Worm (Caenorhabditis elegans) whole organism, L1 larva: ENCODE measurements around the gene smc-6.

Experiments
- C04F5.9 ChIP-seq: sonication (generic microtip); optimal IDR thresholded peaks from 2 replicates; lab custom pipeline; 2016; ENCODE audit warnings: missing genetic modification characterization, missing compliant biosample characterization
- C16A3.4 ChIP-seq: fragments of 150-350 bp; optimal IDR thresholded peaks from 2 replicates; lab custom pipeline; 2014; ENCODE audit warnings: missing biosample characterization, missing genetic modification characterization
- ceh-63 ChIP-seq: fragments of 200-800 bp; sonication (Bioruptor generic); optimal IDR thresholded peaks from 2 replicates; lab custom pipeline; 2018; ENCODE audit warnings: mild to moderate bottlenecking, missing genetic modification characterization, missing compliant biosample characterization
- ceh-8 ChIP-seq: fragments of 200-800 bp; sonication (Bioruptor generic); optimal IDR thresholded peaks from 2 replicates; lab custom pipeline; 2018; ENCODE audit warnings: mild to moderate bottlenecking, missing genetic modification characterization, moderate library complexity, missing compliant biosample characterization
- ceh-82 ChIP-seq, 3 experiments: fragments of 150-350 bp in 1 of 3; sonication (generic microtip) in 2 of 3; optimal IDR thresholded peaks; 2 replicates each; lab custom pipeline; 2014 to 2017; ENCODE audit warnings: missing biosample characterization in 3 of 3, missing genetic modification characterization in 3 of 3
- ceh-88 ChIP-seq: fragments of 200-800 bp; sonication (Bioruptor generic); IDR thresholded peaks from 2 replicates; pipeline ENCODE4 v1.3.6; 2022; ENCODE audit warnings: missing genetic modification characterization, missing compliant biosample characterization
- ces-1 ChIP-seq: fragments of 150-350 bp; optimal IDR thresholded peaks from 2 replicates; lab custom pipeline; 2014; ENCODE audit warnings: missing biosample characterization, missing genetic modification reagents, missing genetic modification characterization
- dsc-1 ChIP-seq: sonication (generic microtip); optimal IDR thresholded peaks from 2 replicates; lab custom pipeline; 2016; ENCODE audit warnings: mild to moderate bottlenecking, missing genetic modification characterization, missing compliant biosample characterization
- efl-1 ChIP-seq, 4 experiments: fragments of 150-350 bp; optimal IDR thresholded peaks in 3 of 4; peaks in 1 of 4; 1 replicate in 1 of 4; 2 replicates in 3 of 4; lab custom pipeline; 2014; ENCODE audit warnings: missing biosample characterization in 2 of 4, missing genetic modification characterization in 2 of 4, missing genetic modification reagents in 2 of 4
- efl-3 ChIP-seq: fragments of 200-800 bp; sonication (Bioruptor generic); optimal IDR thresholded peaks from 2 replicates; lab custom pipeline; 2018; ENCODE audit warnings: mild to moderate bottlenecking, missing genetic modification characterization, missing compliant biosample characterization
- elt-2 ChIP-seq: sonication (generic microtip); optimal IDR thresholded peaks from 2 replicates; lab custom pipeline; 2016; ENCODE audit warnings: missing genetic modification characterization, mild to moderate bottlenecking, inconsistent platforms, missing compliant biosample characterization, missing genetic modification reagents
- elt-3 ChIP-seq, 6 experiments: fragments of 150-350 bp in 1 of 6; sonication (generic microtip); optimal IDR thresholded peaks; 2 replicates each; lab custom pipeline; 2017 to 2018; ENCODE audit warnings: missing biosample characterization in 6 of 6, missing genetic modification characterization in 6 of 6, inconsistent platforms in 1 of 6
- fkh-10 ChIP-seq: sonication (generic microtip); optimal IDR thresholded peaks from 2 replicates; lab custom pipeline; 2017; ENCODE audit warnings: missing biosample characterization, missing genetic modification reagents, missing genetic modification characterization
- fkh-8 ChIP-seq: sonication (generic microtip); optimal IDR thresholded peaks from 2 replicates; lab custom pipeline; 2016; ENCODE audit warnings: mild to moderate bottlenecking, missing genetic modification characterization, missing compliant biosample characterization
- fos-1 ChIP-seq: fragments of 150-350 bp; optimal IDR thresholded peaks from 2 replicates; lab custom pipeline; 2014; ENCODE audit warnings: missing biosample characterization, missing genetic modification characterization
- grh-1 ChIP-seq: fragments of 200-800 bp; sonication (Bioruptor generic); IDR thresholded peaks from 2 replicates; pipeline ENCODE4 v1.3.6; 2022; ENCODE audit warnings: missing genetic modification reagents, missing genetic modification characterization, missing compliant biosample characterization
- hlh-4 ChIP-seq: sonication (generic microtip); optimal IDR thresholded peaks from 2 replicates; lab custom pipeline; 2016; ENCODE audit warnings: mild to moderate bottlenecking, missing genetic modification characterization, missing compliant biosample characterization
- jun-1 ChIP-seq: fragments of 150-350 bp; optimal IDR thresholded peaks from 2 replicates; lab custom pipeline; 2014; ENCODE audit warnings: missing biosample characterization, missing genetic modification reagents, missing genetic modification characterization
- lin-13 ChIP-seq: fragments of 150-350 bp; optimal IDR thresholded peaks from 2 replicates; lab custom pipeline; 2014; ENCODE audit warnings: missing biosample characterization, missing genetic modification reagents, missing genetic modification characterization
- lin-14 ChIP-seq: fragments of 200-800 bp; sonication (Bioruptor generic); optimal IDR thresholded peaks from 2 replicates; lab custom pipeline; 2018; ENCODE audit warnings: mild to moderate bottlenecking, missing genetic modification characterization, moderate library complexity, missing compliant biosample characterization
- lin-15B ChIP-seq: fragments of 150-350 bp; sonication (generic microtip); optimal IDR thresholded peaks from 3 replicates; lab custom pipeline; 2014; ENCODE audit warnings: missing biosample characterization, missing genetic modification characterization
- lir-3 ChIP-seq: sonication (generic microtip); optimal IDR thresholded peaks from 2 replicates; lab custom pipeline; 2016; ENCODE audit warnings: mild to moderate bottlenecking, missing genetic modification characterization, moderate library complexity, missing compliant biosample characterization; ENCODE audit not compliant: poor library complexity
- mab-9 ChIP-seq: fragments of 200-800 bp; sonication (Bioruptor generic); IDR thresholded peaks from 2 replicates; pipeline ENCODE4 v1.3.6; 2022; ENCODE audit warnings: missing genetic modification reagents, missing genetic modification characterization, missing compliant biosample characterization
- mdl-1 ChIP-seq, 2 experiments: fragments of 150-350 bp; optimal IDR thresholded peaks; 2 replicates each; lab custom pipeline; 2014 to 2017; ENCODE audit warnings: missing biosample characterization in 2 of 2, missing genetic modification characterization in 2 of 2, inconsistent platforms in 1 of 2
- nhr-11 ChIP-seq: fragments of 150-350 bp; optimal IDR thresholded peaks from 2 replicates; lab custom pipeline; 2014; ENCODE audit warnings: missing biosample characterization, missing genetic modification characterization
- nhr-237 ChIP-seq: fragments of 150-350 bp; optimal IDR thresholded peaks from 2 replicates; lab custom pipeline; 2014; ENCODE audit warnings: missing biosample characterization, missing genetic modification characterization
- nhr-47 ChIP-seq: sonication (generic microtip); optimal IDR thresholded peaks from 2 replicates; lab custom pipeline; 2016; ENCODE audit warnings: mild to moderate bottlenecking, missing genetic modification characterization, moderate library complexity, missing compliant biosample characterization
- nhr-71 ChIP-seq: sonication (generic microtip); optimal IDR thresholded peaks from 2 replicates; lab custom pipeline; 2016; ENCODE audit warnings: mild to moderate bottlenecking, missing genetic modification characterization, moderate library complexity, missing compliant biosample characterization
- nhr-77 ChIP-seq: fragments of 150-350 bp; optimal IDR thresholded peaks from 2 replicates; lab custom pipeline; 2014; ENCODE audit warnings: missing biosample characterization, missing genetic modification characterization
- nhr-85 ChIP-seq: sonication (generic microtip); peaks from one replicate; lab custom pipeline; 2016; ENCODE audit warnings: missing genetic modification characterization, inconsistent platforms, missing compliant biosample characterization
- nhr-90 ChIP-seq: sonication (generic microtip); optimal IDR thresholded peaks from 2 replicates; lab custom pipeline; 2016; ENCODE audit warnings: mild to moderate bottlenecking, missing genetic modification characterization, missing compliant biosample characterization; ENCODE audit not compliant: poor library complexity
- pax-3 ChIP-seq: fragments of 200-800 bp; sonication (Bioruptor generic); optimal IDR thresholded peaks from 2 replicates; lab custom pipeline; 2018; ENCODE audit warnings: mild to moderate bottlenecking, missing genetic modification characterization, moderate library complexity, missing compliant biosample characterization
- rnt-1 ChIP-seq: sonication (generic microtip); optimal IDR thresholded peaks from 2 replicates; lab custom pipeline; 2016; ENCODE audit warnings: mild to moderate bottlenecking, missing genetic modification characterization, moderate library complexity, missing compliant biosample characterization
- skn-1 ChIP-seq: fragments of 150-350 bp; optimal IDR thresholded peaks from 2 replicates; lab custom pipeline; 2014; ENCODE audit warnings: missing biosample characterization, missing genetic modification characterization
- snpc-4 ChIP-seq: fragments of 150-350 bp; optimal IDR thresholded peaks from 2 replicates; lab custom pipeline; 2014; ENCODE audit warnings: missing biosample characterization, missing genetic modification characterization
- snu-23 ChIP-seq: sonication (generic microtip); optimal IDR thresholded peaks from 2 replicates; lab custom pipeline; 2016; ENCODE audit warnings: missing genetic modification characterization, missing compliant biosample characterization
- sox-4 ChIP-seq: sonication (generic microtip); optimal IDR thresholded peaks from 2 replicates; lab custom pipeline; 2016; ENCODE audit warnings: missing genetic modification characterization, missing compliant biosample characterization
- swsn-7 ChIP-seq: sonication (generic microtip); optimal IDR thresholded peaks from 2 replicates; lab custom pipeline; 2016; ENCODE audit warnings: missing genetic modification characterization, missing compliant biosample characterization
- unc-130 ChIP-seq: fragments of 150-350 bp; optimal IDR thresholded peaks from 2 replicates; lab custom pipeline; 2017; ENCODE audit warnings: missing biosample characterization, missing genetic modification characterization, inconsistent platforms
- unc-86 ChIP-seq: sonication (generic microtip); optimal IDR thresholded peaks from 2 replicates; lab custom pipeline; 2016; ENCODE audit warnings: missing genetic modification characterization, missing compliant biosample characterization
- unc-98 ChIP-seq: fragments of 200-800 bp; sonication (Bioruptor generic); IDR thresholded peaks from 2 replicates; pipeline ENCODE4 v1.3.6; 2022; ENCODE audit warnings: missing genetic modification characterization, missing compliant biosample characterization
- vab-15 ChIP-seq: sonication (generic microtip); optimal IDR thresholded peaks from 2 replicates; lab custom pipeline; 2017; ENCODE audit warnings: missing genotype, mild to moderate bottlenecking, missing genetic modification characterization, missing compliant biosample characterization
- xbp-1 ChIP-seq: sonication (generic microtip); optimal IDR thresholded peaks from 2 replicates; lab custom pipeline; 2016; ENCODE audit warnings: missing genetic modification characterization, missing compliant biosample characterization
- zip-4 ChIP-seq: fragments of 200-800 bp; sonication (Bioruptor generic); optimal IDR thresholded peaks from 2 replicates; lab custom pipeline; 2018; ENCODE audit warnings: mild to moderate bottlenecking, missing genetic modification characterization, moderate library complexity, missing compliant biosample characterization
- ztf-11 ChIP-seq, 2 experiments: sonication (generic microtip); optimal IDR thresholded peaks; 2 replicates each; lab custom pipeline; 2016 to 2017; ENCODE audit warnings: missing genetic modification characterization in 2 of 2, missing biosample characterization in 1 of 2, missing compliant biosample characterization in 1 of 2

smc-6 gene

DNA sequence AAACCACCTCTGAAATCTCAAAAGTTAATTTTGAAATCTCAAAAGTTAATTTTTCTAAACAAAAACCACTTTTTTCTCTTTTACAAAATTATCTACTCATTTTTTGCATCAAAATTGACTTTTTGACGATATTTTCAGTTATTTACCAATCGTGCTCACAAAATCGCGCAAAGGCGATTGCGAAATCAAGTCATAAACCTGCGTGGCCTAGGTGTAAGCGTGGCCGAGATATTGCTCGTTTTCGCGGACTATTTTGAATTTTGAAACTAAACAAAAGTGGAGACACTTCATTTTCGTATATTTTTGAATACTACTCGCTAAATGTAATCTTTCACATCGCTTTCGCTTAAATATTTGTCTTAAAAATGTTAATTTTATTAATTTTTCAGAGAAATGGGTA is at the start of gene smc-6 (continued):
- no peak for TF ChIP-seq snpc-4
- no peak for TF ChIP-seq swsn-7 (tag; lab: Kevin White, UChicago)

- TF ChIP-seq sox-4: no peak
- no peak for TF ChIP-seq C04F5.9 (tag; lab: Kevin White, UChicago)
- TF ChIP-seq efl-3: no peak
- TF ChIP-seq nhr-77 (tag; lab: Kevin White, UChicago): no peak
- TF ChIP-seq ztf-11 (tag; optimal IDR thresholded peaks at IDR 0.05; lab: Kevin White, UChicago): no peak
- TF ChIP-seq vab-15: no peak
- no peak for TF ChIP-seq fkh-8 (tag; lab: Kevin White, UChicago)
- no peak for TF ChIP-seq ces-1 (GFP tag; lab: Kevin White, UChicago)
- TF ChIP-seq rnt-1 (tag; lab: Kevin White, UChicago): no peak
- TF ChIP-seq snu-23 (GFP tag; lab: Kevin White, UChicago): no peak
- TF ChIP-seq unc-98: no peak
- no peak for TF ChIP-seq C16A3.4 (tag; lab: Kevin White, UChicago)
- TF ChIP-seq fkh-10: no peak
Observed at ce11 chrII:11533716-11534115, 44.8 kb upstream of the smc-6 start, which contains the start of gene mdt-8. Gene mdt-8 (minus strand): TSS chrII:11533816.

DNA sequence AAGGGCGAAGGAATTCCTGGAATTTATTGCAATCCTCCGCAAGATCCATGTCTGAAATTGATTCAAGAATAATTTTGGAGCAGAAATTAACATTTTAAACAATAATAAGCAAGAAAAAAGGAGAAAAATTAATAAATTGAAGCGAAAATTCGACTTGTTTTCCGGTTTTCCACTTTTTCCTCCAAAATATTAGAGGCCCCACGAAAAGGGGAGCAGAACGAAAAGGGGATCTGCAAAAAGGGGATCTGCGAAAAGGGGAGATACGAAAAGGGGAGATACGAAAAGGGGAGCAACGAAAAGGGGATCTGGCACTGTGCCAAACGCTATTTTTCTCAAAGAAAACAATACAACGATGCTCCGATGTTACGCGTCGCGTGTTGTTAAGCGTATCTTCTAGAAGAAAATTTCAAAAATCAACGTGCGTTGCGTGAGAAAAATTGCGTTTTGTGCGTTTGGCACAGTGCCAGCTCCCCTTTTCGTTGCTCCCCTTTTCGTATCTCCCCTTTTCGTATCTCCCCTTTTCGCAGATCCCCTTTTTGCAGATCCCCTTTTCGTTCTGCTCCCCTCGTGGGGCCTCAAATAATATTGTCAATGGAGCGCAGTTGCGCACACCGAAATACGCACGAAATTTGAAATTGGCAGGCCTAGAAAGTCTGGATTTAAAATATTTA is 44.0 kb upstream of the smc-6 start, which contains the start of gene Y62F5A.12:
Gene Y62F5A.12, minus strand, starts transcription at position 51 of the 671 bp plus-strand sequence.
- TF ChIP-seq nhr-47 (tag; lab: Kevin White, UChicago): peak; percentile 92
- peak; percentile 57 for TF ChIP-seq ceh-8 (GFP tag; lab: Kevin White, UChicago)
- peak; percentile 76 for TF ChIP-seq vab-15
- peak; percentile 89 for TF ChIP-seq pax-3 (tag; lab: Kevin White, UChicago)
- TF ChIP-seq swsn-7 (tag; lab: Kevin White, UChicago): peak; percentile 80
- peak; percentile 84 for TF ChIP-seq unc-86 (tag; lab: Kevin White, UChicago)
- peak; percentile 61 for TF ChIP-seq unc-130 (tag; lab: Kevin White, UChicago)
- peak; percentile 59 for TF ChIP-seq lin-13 (GFP tag; lab: Kevin White, UChicago)
- peak; percentile 72 for TF ChIP-seq nhr-77 (tag; lab: Kevin White, UChicago)
- peak; percentile 74 for TF ChIP-seq nhr-85 (tag; lab: Kevin White, UChicago)
- TF ChIP-seq skn-1 (tag; lab: Kevin White, UChicago): peak; percentile 42
- TF ChIP-seq jun-1 (tag; lab: Kevin White, UChicago): peak; percentile 66
- peak; percentile 58 for TF ChIP-seq grh-1 (GFP tag; lab: Robert Waterston, UW)
- TF ChIP-seq mab-9 (GFP tag; lab: Robert Waterston, UW): peak; percentile 87
- TF ChIP-seq nhr-237 (tag; lab: Kevin White, UChicago): peak; percentile 34
- peak; percentile 71 for TF ChIP-seq C16A3.4 (tag; lab: Kevin White, UChicago)
- TF ChIP-seq efl-1 (optimal IDR thresholded peaks at IDR 0.05; lab: Kevin White, UChicago): peak; percentile 82 to 90
- peak; percentile 87 to 99 for TF ChIP-seq efl-1 (GFP tag; optimal IDR thresholded peaks at IDR 0.05 in 1 of 2; lab: Kevin White, UChicago)
- TF ChIP-seq nhr-11 (tag; lab: Kevin White, UChicago): peak; percentile 11
- TF ChIP-seq snpc-4: peak; percentile 6
- TF ChIP-seq elt-2: peak; percentile 42
- TF ChIP-seq ceh-63 (GFP tag; lab: Kevin White, UChicago): peak; percentile 86
- TF ChIP-seq dsc-1: peak; percentile 83
- TF ChIP-seq nhr-71: peak; percentile 92
- peak; percentile 11 for TF ChIP-seq zip-4 (GFP tag; lab: Kevin White, UChicago)
- TF ChIP-seq lin-14 (GFP tag; lab: Kevin White, UChicago): peak; percentile 84
- TF ChIP-seq ceh-82 (tag; optimal IDR thresholded peaks at IDR 0.05; lab: Kevin White, UChicago): peak; percentile 76 to 92 (median 80)
- TF ChIP-seq hlh-4: peak; percentile 20
- peak; percentile 10 for TF ChIP-seq efl-3
- peak; percentile 86 for TF ChIP-seq xbp-1 (tag; lab: Kevin White, UChicago)
- TF ChIP-seq lir-3 (tag; lab: Kevin White, UChicago): peak; percentile 91
- peak in 1 of 2 experiments; percentile 71 for TF ChIP-seq mdl-1 (tag; optimal IDR thresholded peaks at IDR 0.05; lab: Kevin White, UChicago)
- peak; percentile 89 for TF ChIP-seq snu-23 (GFP tag; lab: Kevin White, UChicago)
- peak; percentile 31 for TF ChIP-seq fos-1 (tag; lab: Kevin White, UChicago)
- peak; percentile 94 for TF ChIP-seq unc-98
- peak; percentile 86 for TF ChIP-seq nhr-90 (tag; lab: Kevin White, UChicago)
- TF ChIP-seq ceh-88 (GFP tag; lab: Robert Waterston, UW): peak; percentile 90
- TF ChIP-seq fkh-10: peak; percentile 81
- TF ChIP-seq fkh-8 (tag; lab: Kevin White, UChicago): peak; percentile 90
- peak; percentile 82 for TF ChIP-seq lin-15B (tag; lab: Kevin White, UChicago)
- TF ChIP-seq elt-3 (tag; optimal IDR thresholded peaks at IDR 0.05; lab: Kevin White, UChicago): peak in 2 of 6 experiments; percentile 11 to 13
- peak; percentile 99 for TF ChIP-seq rnt-1 (tag; lab: Kevin White, UChicago)
